Worm (Caenorhabditis elegans) whole organism, late embryonic: Measurements from ENCODE around the gene ndab-1.

Experiments
- C38D4.7 ChIP-seq: fragments of 200-800 bp; sonication (Bioruptor generic); optimal IDR thresholded peaks from 2 replicates; lab custom pipeline; 2018; ENCODE audit warnings: mild to moderate bottlenecking, missing genetic modification characterization, moderate library complexity, missing compliant biosample characterization
- T23F11.4 ChIP-seq: fragments of 200-800 bp; sonication (Bioruptor generic); optimal IDR thresholded peaks from 2 replicates; lab custom pipeline; 2018; ENCODE audit warnings: mild to moderate bottlenecking, missing genetic modification characterization, missing compliant biosample characterization
- Y22D7AL.16 ChIP-seq: sonication (generic microtip); optimal IDR thresholded peaks from 2 replicates; lab custom pipeline; 2016; ENCODE audit warnings: missing genetic modification characterization, missing compliant biosample characterization
- ahr-1 ChIP-seq: sonication (generic microtip); optimal IDR thresholded peaks from 2 replicates; lab custom pipeline; 2016; ENCODE audit warnings: missing genetic modification characterization, missing compliant biosample characterization
- ama-1 ChIP-seq: fragments of 150-350 bp; optimal IDR thresholded peaks from 2 replicates; lab custom pipeline; 2014
- ceh-14 ChIP-seq: sonication (generic microtip); optimal IDR thresholded peaks from 2 replicates; lab custom pipeline; 2016; ENCODE audit warnings: missing genotype, missing genetic modification characterization, missing compliant biosample characterization
- ceh-19 ChIP-seq: fragments of 200-800 bp; sonication (Bioruptor generic); optimal IDR thresholded peaks from 2 replicates; lab custom pipeline; 2018; ENCODE audit warnings: mild to moderate bottlenecking, missing genetic modification characterization, missing compliant biosample characterization
- ceh-2 ChIP-seq: sonication (generic microtip); optimal IDR thresholded peaks from 2 replicates; lab custom pipeline; 2016; ENCODE audit warnings: missing genotype, missing genetic modification characterization, missing compliant biosample characterization
- ceh-24 ChIP-seq: sonication (generic microtip); optimal IDR thresholded peaks from 2 replicates; lab custom pipeline; 2016; ENCODE audit warnings: mild to moderate bottlenecking, missing genetic modification characterization, missing compliant biosample characterization
- ceh-30 ChIP-seq: fragments of 150-350 bp; optimal IDR thresholded peaks from 2 replicates; lab custom pipeline; 2014; ENCODE audit warnings: missing biosample characterization, missing genetic modification characterization
- ceh-31 ChIP-seq: sonication (generic microtip); optimal IDR thresholded peaks from 2 replicates; lab custom pipeline; 2016; ENCODE audit warnings: missing genetic modification characterization, missing compliant biosample characterization
- ceh-34 ChIP-seq: sonication (generic microtip); optimal IDR thresholded peaks from 2 replicates; lab custom pipeline; 2016; ENCODE audit warnings: mild to moderate bottlenecking, missing genetic modification characterization, missing compliant biosample characterization
- ceh-45 ChIP-seq: fragments of 200-800 bp; sonication (Bioruptor generic); IDR thresholded peaks from 2 replicates; pipeline ENCODE4 v1.3.6; 2022; ENCODE audit warnings: missing genetic modification reagents, missing genetic modification characterization, missing compliant biosample characterization
- ceh-48 ChIP-seq: sonication (generic microtip); optimal IDR thresholded peaks from 2 replicates; lab custom pipeline; 2016; ENCODE audit warnings: missing genetic modification characterization, inconsistent platforms, missing compliant biosample characterization
- ceh-6 ChIP-seq: fragments of 200-800 bp; sonication (Bioruptor generic); optimal IDR thresholded peaks from 2 replicates; lab custom pipeline; 2018; ENCODE audit warnings: mild to moderate bottlenecking, missing genetic modification characterization, missing compliant biosample characterization
- ceh-9 ChIP-seq: sonication (generic microtip); optimal IDR thresholded peaks from 2 replicates; lab custom pipeline; 2016; ENCODE audit warnings: mild to moderate bottlenecking, missing genetic modification characterization, inconsistent platforms, missing compliant biosample characterization
- dmd-4 ChIP-seq: sonication (generic microtip); optimal IDR thresholded peaks from 2 replicates; lab custom pipeline; 2016; ENCODE audit warnings: borderline replicate concordance, missing genetic modification characterization, missing compliant biosample characterization
- dve-1 ChIP-seq: sonication (generic microtip); optimal IDR thresholded peaks from 2 replicates; lab custom pipeline; 2017; ENCODE audit warnings: antibody characterized with exemption, mild to moderate bottlenecking, missing genetic modification characterization, missing compliant biosample characterization
- elt-2 ChIP-seq: sonication (generic microtip); optimal IDR thresholded peaks from 2 replicates; lab custom pipeline; 2016; ENCODE audit warnings: missing genetic modification reagents, missing genetic modification characterization, missing compliant biosample characterization
- elt-4 ChIP-seq: sonication (generic microtip); optimal IDR thresholded peaks from 2 replicates; lab custom pipeline; 2016; ENCODE audit warnings: missing genetic modification characterization, missing compliant biosample characterization
- ets-4 ChIP-seq: sonication (generic microtip); optimal IDR thresholded peaks from 2 replicates; lab custom pipeline; 2016; ENCODE audit warnings: missing genetic modification characterization, missing compliant biosample characterization
- fax-1 ChIP-seq: sonication (generic microtip); optimal IDR thresholded peaks from 2 replicates; lab custom pipeline; 2016; ENCODE audit warnings: missing genotype, missing genetic modification characterization, missing compliant biosample characterization
- gmeb-2 ChIP-seq: sonication (generic microtip); optimal IDR thresholded peaks from 2 replicates; lab custom pipeline; 2016; ENCODE audit warnings: missing genetic modification characterization, inconsistent platforms, missing compliant biosample characterization
- hlh-13 ChIP-seq: fragments of 200-800 bp; sonication (Bioruptor generic); optimal IDR thresholded peaks from 2 replicates; lab custom pipeline; 2018; ENCODE audit warnings: mild to moderate bottlenecking, missing genetic modification characterization, missing compliant biosample characterization
- hlh-15 ChIP-seq: sonication (generic microtip); optimal IDR thresholded peaks from 2 replicates; lab custom pipeline; 2016; ENCODE audit warnings: missing genetic modification characterization, missing compliant biosample characterization
- hlh-6 ChIP-seq: sonication (generic microtip); optimal IDR thresholded peaks from 2 replicates; lab custom pipeline; 2016; ENCODE audit warnings: missing genotype, missing genetic modification characterization, missing compliant biosample characterization
- hlh-8 ChIP-seq: sonication (generic microtip); optimal IDR thresholded peaks from 2 replicates; lab custom pipeline; 2016; ENCODE audit warnings: missing genotype, missing genetic modification characterization, missing compliant biosample characterization
- lim-6 ChIP-seq: sonication (generic microtip); optimal IDR thresholded peaks from 2 replicates; lab custom pipeline; 2016; ENCODE audit warnings: missing genetic modification characterization, missing compliant biosample characterization
- lin-11 ChIP-seq: fragments of 200-800 bp; sonication (Bioruptor generic); optimal IDR thresholded peaks from 2 replicates; lab custom pipeline; 2018; ENCODE audit warnings: mild to moderate bottlenecking, missing genetic modification characterization, missing compliant biosample characterization
- madf-2 ChIP-seq: sonication (generic microtip); optimal IDR thresholded peaks from 2 replicates; lab custom pipeline; 2017; ENCODE audit warnings: missing genetic modification characterization, missing compliant biosample characterization
- nfya-1 ChIP-seq: sonication (generic microtip); optimal IDR thresholded peaks from 2 replicates; lab custom pipeline; 2017; ENCODE audit warnings: missing genetic modification characterization, mild to moderate bottlenecking, missing compliant biosample characterization, antibody characterized with exemption, moderate library complexity
- nhr-232 ChIP-seq: sonication (generic microtip); optimal IDR thresholded peaks from 2 replicates; lab custom pipeline; 2016; ENCODE audit warnings: missing genetic modification characterization, missing compliant biosample characterization
- npax-4 ChIP-seq: sonication (generic microtip); optimal IDR thresholded peaks from 2 replicates; lab custom pipeline; 2016; ENCODE audit warnings: missing genetic modification characterization, missing compliant biosample characterization
- odd-2 ChIP-seq: sonication (generic microtip); optimal IDR thresholded peaks from 2 replicates; lab custom pipeline; 2017; ENCODE audit warnings: antibody characterized with exemption, mild to moderate bottlenecking, missing genetic modification characterization, missing compliant biosample characterization
- pat-9 ChIP-seq: fragments of 200-800 bp; sonication (Bioruptor generic); optimal IDR thresholded peaks from 2 replicates; lab custom pipeline; 2018; ENCODE audit warnings: mild to moderate bottlenecking, missing genetic modification characterization, moderate library complexity, missing compliant biosample characterization
- pax-1 ChIP-seq: fragments of 150-350 bp; optimal IDR thresholded peaks from 2 replicates; lab custom pipeline; 2014; ENCODE audit warnings: missing biosample characterization, missing genetic modification characterization
- pha-2 ChIP-seq: sonication (generic microtip); optimal IDR thresholded peaks from 2 replicates; lab custom pipeline; 2017; ENCODE audit warnings: mild to moderate bottlenecking, missing genetic modification characterization, missing compliant biosample characterization
- pros-1 ChIP-seq: fragments of 150-350 bp; optimal IDR thresholded peaks from 2 replicates; lab custom pipeline; 2014; ENCODE audit warnings: missing biosample characterization, missing genetic modification reagents, missing genetic modification characterization
- ref-2 ChIP-seq: sonication (generic microtip); optimal IDR thresholded peaks from 2 replicates; lab custom pipeline; 2016; ENCODE audit warnings: missing genetic modification characterization, missing compliant biosample characterization
- sdc-2 ChIP-seq: sonication (generic microtip); optimal IDR thresholded peaks from 2 replicates; lab custom pipeline; 2016; ENCODE audit warnings: missing genotype, missing genetic modification characterization, missing compliant biosample characterization
- sox-4 ChIP-seq: sonication (generic microtip); optimal IDR thresholded peaks from 2 replicates; lab custom pipeline; 2017; ENCODE audit warnings: mild to moderate bottlenecking, missing genetic modification characterization, inconsistent platforms, missing compliant biosample characterization
- syd-9 ChIP-seq: sonication (generic microtip); optimal IDR thresholded peaks from 2 replicates; lab custom pipeline; 2016; ENCODE audit warnings: mild to moderate bottlenecking, missing genetic modification characterization, moderate library complexity, missing compliant biosample characterization
- tbx-2 ChIP-seq: sonication (generic microtip); optimal IDR thresholded peaks from 2 replicates; lab custom pipeline; 2016; ENCODE audit warnings: missing genetic modification characterization, missing compliant biosample characterization
- tbx-7 ChIP-seq: sonication (generic microtip); optimal IDR thresholded peaks from 2 replicates; lab custom pipeline; 2016; ENCODE audit warnings: missing genotype, missing genetic modification characterization, missing compliant biosample characterization
- unc-3 ChIP-seq, 2 experiments: fragments of 200-800 bp in 1 of 2; sonication (Bioruptor generic) in 1 of 2; sonication (generic microtip) in 1 of 2; conservative IDR thresholded peaks in 1 of 2; optimal IDR thresholded peaks in 1 of 2; 2 replicates each; pipeline versions ENCODE4 v1.3.6 to Lab custom; 2016 to 2022; ENCODE audit warnings: missing compliant biosample characterization in 2 of 2, missing genetic modification characterization in 2 of 2, missing genetic modification reagents in 1 of 2
- unc-42 ChIP-seq: sonication (generic microtip); optimal IDR thresholded peaks from 2 replicates; lab custom pipeline; 2016; ENCODE audit warnings: missing genotype, missing genetic modification characterization, missing compliant biosample characterization
- unc-55 ChIP-seq: sonication (generic microtip); optimal IDR thresholded peaks from 2 replicates; lab custom pipeline; 2017; ENCODE audit warnings: missing biosample characterization, missing genetic modification reagents, missing genetic modification characterization
- ztf-16 ChIP-seq: sonication (generic microtip); optimal IDR thresholded peaks from 2 replicates; lab custom pipeline; 2017; ENCODE audit warnings: missing genetic modification characterization, missing compliant biosample characterization

The ndab-1 gene

ce11 chrIII:11870009-11870408 lies 45.5 kb downstream of the ndab-1 start (continued):
- TF ChIP-seq hlh-13 (GFP tag; lab: Kevin White, UChicago) (no peak), nfya-1 (tag; lab: Kevin White, UChicago) (peak; percentile 90), npax-4 (tag; lab: Kevin White, UChicago) (no peak), elt-2 (tag; lab: Kevin White, UChicago) (peak; percentile 53), ceh-30 (tag; lab: Kevin White, UChicago) (no peak), pat-9 (tag; lab: Kevin White, UChicago) (no peak), lin-11 (tag; lab: Kevin White, UChicago) (no peak), ceh-48 (tag; lab: Kevin White, UChicago) (no peak), dmd-4 (no peak), tbx-2 (tag; lab: Kevin White, UChicago) (peak; percentile 94), sox-4 (tag; lab: Kevin White, UChicago) (no peak), ceh-19 (GFP tag; lab: Kevin White, UChicago) (peak; percentile 49), dve-1 (tag; lab: Kevin White, UChicago) (no peak), ceh-14 (tag; lab: Kevin White, UChicago) (peak; percentile 44), T23F11.4 (GFP tag; lab: Kevin White, UChicago) (no peak), ztf-16 (no peak), ceh-2 (tag; lab: Kevin White, UChicago) (peak; percentile 94), ceh-24 (tag; lab: Kevin White, UChicago) (no peak), ceh-31 (peak; percentile 98), hlh-6 (tag; lab: Kevin White, UChicago) (peak; percentile 52), unc-3 (GFP tag; conservative IDR thresholded peaks at IDR 0.05; lab: Robert Waterston, UW) (no peak), unc-3 (tag; optimal IDR thresholded peaks at IDR 0.05; lab: Kevin White, UChicago) (no peak), pros-1 (tag; lab: Kevin White, UChicago) (peak; percentile 33), hlh-8 (tag; lab: Kevin White, UChicago) (peak; percentile 66), ceh-45 (no peak), sdc-2 (tag; lab: Kevin White, UChicago) (peak; percentile 32), ref-2 (tag; lab: Kevin White, UChicago) (peak; percentile 63), C38D4.7 (GFP tag; lab: Kevin White, UChicago) (peak; percentile 12), madf-2 (tag; lab: Kevin White, UChicago) (peak; percentile 40), fax-1 (peak; percentile 60), ceh-6 (GFP tag; lab: Kevin White, UChicago) (no peak), ets-4 (tag; lab: Kevin White, UChicago) (peak; percentile 92), pax-1 (tag; lab: Kevin White, UChicago) (peak; percentile 53), ceh-34 (tag; lab: Kevin White, UChicago) (peak; percentile 55), elt-4 (tag; lab: Kevin White, UChicago) (no peak), ama-1 (no peak), gmeb-2 (tag; lab: Kevin White, UChicago) (peak; percentile 47), unc-55 (GFP tag; lab: Kevin White, UChicago) (peak; percentile 59), hlh-15 (tag; lab: Kevin White, UChicago) (peak; percentile 15), ahr-1 (tag; lab: Kevin White, UChicago) (no peak), lim-6 (tag; lab: Kevin White, UChicago) (peak; percentile 57), unc-42 (tag; lab: Kevin White, UChicago) (peak; percentile 82), odd-2 (tag; lab: Kevin White, UChicago) (no peak), syd-9 (tag; lab: Kevin White, UChicago) (no peak), nhr-232 (tag; lab: Kevin White, UChicago) (no peak), Y22D7AL.16 (tag; lab: Kevin White, UChicago) (no peak), tbx-7 (tag; lab: Kevin White, UChicago) (peak; percentile 69), pha-2 (tag; lab: Kevin White, UChicago) (peak; percentile 56), ceh-9 (tag; lab: Kevin White, UChicago) (no peak)
